Worm (Caenorhabditis elegans): ENCODE data around the gene rpl-35.

Gene rpl-35

DNA sequence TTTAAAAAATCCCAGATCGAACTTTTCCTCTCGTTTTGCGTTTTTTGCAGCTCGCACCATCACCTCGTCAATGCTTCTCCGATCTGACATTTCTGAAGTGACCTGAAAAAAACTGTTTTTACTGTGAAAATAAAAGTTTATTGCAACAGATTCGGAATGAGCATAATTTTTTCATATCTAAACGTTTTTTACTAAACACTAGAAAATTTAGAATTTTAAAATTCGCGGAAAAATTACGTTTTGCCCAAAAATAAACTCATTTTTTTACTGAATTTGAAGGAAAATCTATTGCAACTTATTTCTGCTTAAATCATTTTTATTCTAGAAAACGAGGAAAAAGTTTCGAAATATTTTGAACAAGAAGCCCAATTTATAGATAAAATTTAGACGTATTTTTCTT lies 28.0 kb downstream of the rpl-35 start, which contains the start of gene ZK688.9:
TSS of gene ZK688.9 (minus strand) at position 101 of the 400 bp plus-strand sequence.
- no peak for TF ChIP-seq dmd-4 (tag; optimal IDR thresholded peaks at IDR 0.05)

DNA sequence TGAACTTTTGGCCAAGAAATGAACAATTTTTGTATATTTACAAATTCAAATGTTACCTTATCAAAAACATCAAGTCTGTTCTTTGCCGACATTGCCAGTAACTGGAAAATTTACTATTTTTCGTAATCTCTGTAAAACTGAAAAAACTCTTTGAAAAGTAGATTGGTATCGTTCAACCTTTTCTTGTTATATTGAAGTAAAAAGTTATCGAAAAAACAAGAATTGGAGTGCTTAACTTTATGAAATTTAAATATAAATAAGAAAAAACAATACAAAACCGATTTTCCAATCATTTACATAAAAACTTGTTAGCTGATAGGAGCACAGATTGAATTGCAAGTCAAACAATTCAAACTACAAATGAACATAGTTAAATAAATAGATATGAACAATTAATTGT lies 29.9 kb downstream of the rpl-35 start, which contains the start of gene ZK688.11:
TSS of gene ZK688.11 (minus strand) at position 101 of the 400 bp plus-strand sequence.
- no peak for TF ChIP-seq unc-62 (GFP tag; optimal IDR thresholded peaks at IDR 0.05)
- TF ChIP-seq mab-5 (tag; optimal IDR thresholded peaks at IDR 0.05) = no peak
- TF ChIP-seq unc-55 (GFP tag; optimal IDR thresholded peaks at IDR 0.05) = no peak
- no peak for TF ChIP-seq unc-39 (tag; optimal IDR thresholded peaks at IDR 0.05)

DNA sequence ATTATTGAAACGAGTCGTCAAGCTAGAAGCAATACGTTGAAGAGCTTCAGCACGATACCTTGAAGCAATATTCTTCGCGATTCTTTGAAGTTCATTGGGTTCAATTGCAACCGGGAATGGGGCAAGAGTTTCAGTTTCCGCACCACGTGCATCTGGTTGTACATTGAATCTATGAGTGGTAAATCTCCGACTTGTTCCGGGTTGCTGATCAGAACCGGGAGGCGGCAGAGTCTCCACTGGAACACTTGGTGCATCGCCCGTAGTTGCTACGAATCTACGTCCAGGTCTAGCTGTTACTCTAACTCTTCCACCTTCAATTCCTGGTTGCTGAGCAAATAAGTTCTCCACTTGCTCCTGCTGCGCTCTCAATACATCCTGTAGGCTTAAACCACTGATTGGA lies 34.1 kb downstream of the rpl-35 start:
- TF ChIP-seq nhr-6 (tag; optimal IDR thresholded peaks at IDR 0.05) = no peak
- TF ChIP-seq snpc-4 (tag; optimal IDR thresholded peaks at IDR 0.05) = no peak
- TF ChIP-seq mbf-1 (tag; optimal IDR thresholded peaks at IDR 0.05) = no peak
- TF ChIP-seq nhr-12 (tag; optimal IDR thresholded peaks at IDR 0.05) = no peak
- TF ChIP-seq unc-55 (GFP tag; optimal IDR thresholded peaks at IDR 0.05) = no peak
- no peak for TF ChIP-seq nhr-25 (tag; optimal IDR thresholded peaks at IDR 0.05)
- TF ChIP-seq lsy-2 (tag; optimal IDR thresholded peaks at IDR 0.05) = no peak
- TF ChIP-seq Y55F3AM.14 (GFP tag; optimal IDR thresholded peaks at IDR 0.05) = no peak
- TF ChIP-seq lin-13 (GFP tag; optimal IDR thresholded peaks at IDR 0.05) = no peak
- no peak for TF ChIP-seq nhr-21 (tag; optimal IDR thresholded peaks at IDR 0.05)
- TF ChIP-seq sma-3 (GFP tag; optimal IDR thresholded peaks at IDR 0.05) = no peak
- TF ChIP-seq unc-62 (GFP tag; optimal IDR thresholded peaks at IDR 0.05) = no peak

DNA sequence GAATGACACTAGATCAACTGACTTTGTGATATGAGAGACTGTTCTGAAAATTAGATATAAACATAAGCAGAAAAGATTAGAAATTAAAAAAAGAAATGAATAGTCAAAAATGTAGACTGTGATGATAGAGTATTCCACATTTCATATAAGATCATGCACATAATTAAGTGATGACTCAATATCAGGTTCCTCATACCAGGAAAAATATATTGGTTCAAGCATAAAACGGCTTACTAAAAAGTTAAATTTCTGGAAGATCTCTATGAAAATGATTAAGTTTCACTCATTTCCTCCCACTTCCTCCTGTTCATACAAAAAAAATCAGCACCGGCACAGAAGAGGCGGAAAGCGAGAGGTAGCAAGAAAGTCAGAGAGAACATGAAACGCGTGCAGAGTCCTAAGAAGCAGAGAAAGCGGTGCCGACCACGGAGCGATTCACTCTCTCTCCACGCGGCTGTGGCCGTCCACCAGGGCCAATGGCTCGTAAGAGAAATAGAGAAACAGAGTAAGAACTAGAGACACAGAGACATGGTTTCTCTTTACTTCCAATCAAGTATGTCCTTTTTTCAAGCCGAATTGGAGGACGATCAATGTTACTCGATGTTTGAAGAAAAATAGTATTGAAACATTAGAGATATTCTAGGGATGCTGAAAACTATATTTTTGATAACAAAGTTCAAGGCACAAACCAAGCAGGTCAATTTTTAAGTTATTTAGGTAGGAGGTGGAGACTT lies 36.8 kb downstream of the rpl-35 start, which contains the start of the genes ZK688.5 and fahd-1:
TSS of gene ZK688.5 (minus strand) at position 51 of the 734 bp plus-strand sequence.
TSS of gene fahd-1 (plus strand) at position 684 of the 734 bp plus-strand sequence.
- TF ChIP-seq nhr-11 (tag; optimal IDR thresholded peaks at IDR 0.05) (no peak), sma-3 (GFP tag; optimal IDR thresholded peaks at IDR 0.05) (peak; percentile 70), ztf-4 (tag; optimal IDR thresholded peaks at IDR 0.05) (peak; percentile 18), ceh-16 (tag; optimal IDR thresholded peaks at IDR 0.05) (no peak), ZK546.5 (tag; optimal IDR thresholded peaks at IDR 0.05) (no peak), skn-1 (tag; optimal IDR thresholded peaks at IDR 0.05) (no peak), fos-1 (tag; optimal IDR thresholded peaks at IDR 0.05) (peak; percentile 93), unc-39 (tag; optimal IDR thresholded peaks at IDR 0.05) (no peak), nhr-129 (tag; optimal IDR thresholded peaks at IDR 0.05) (peak; percentile 82), nhr-12 (tag; optimal IDR thresholded peaks at IDR 0.05) (no peak), ztf-1 (GFP tag; conservative IDR thresholded peaks at IDR 0.05) (no peak), Y55F3AM.14 (GFP tag; optimal IDR thresholded peaks at IDR 0.05) (no peak), unc-62 (GFP tag; optimal IDR thresholded peaks at IDR 0.05) (no peak), lsy-2 (tag; optimal IDR thresholded peaks at IDR 0.05) (peak; percentile 60 to 69), C34F6.9 (tag; optimal IDR thresholded peaks at IDR 0.05) (peak; percentile 87), nhr-21 (tag; optimal IDR thresholded peaks at IDR 0.05) (peak; percentile 77), alr-1 (tag; optimal IDR thresholded peaks at IDR 0.05) (no peak), peb-1 (tag; optimal IDR thresholded peaks at IDR 0.05) (no peak), zag-1 (tag; optimal IDR thresholded peaks at IDR 0.05) (peak; percentile 16), nhr-25 (tag; optimal IDR thresholded peaks at IDR 0.05) (peak; percentile 88), elt-3 (tag; optimal IDR thresholded peaks at IDR 0.05) (no peak), crh-2 (tag; optimal IDR thresholded peaks at IDR 0.05) (peak; percentile 85), nhr-237 (tag; optimal IDR thresholded peaks at IDR 0.05) (no peak), ceh-82 (tag; optimal IDR thresholded peaks at IDR 0.05) (no peak), sem-4 (tag; optimal IDR thresholded peaks at IDR 0.05) (peak; percentile 67), snpc-4 (tag; optimal IDR thresholded peaks at IDR 0.05) (peak; percentile 47), lin-11 (tag; optimal IDR thresholded peaks at IDR 0.05) (no peak), unc-55 (GFP tag; optimal IDR thresholded peaks at IDR 0.05) (peak; percentile 78), nhr-10 (tag; optimal IDR thresholded peaks at IDR 0.05) (no peak), ama-1 (optimal IDR thresholded peaks at IDR 0.05) (peak; percentile 35), mdl-1 (tag; optimal IDR thresholded peaks at IDR 0.05) (peak; percentile 52 to 80), egl-27 (tag; optimal IDR thresholded peaks at IDR 0.05) (peak; percentile 37), nhr-23 (tag; optimal IDR thresholded peaks at IDR 0.05) (no peak), blmp-1 (tag; optimal IDR thresholded peaks at IDR 0.05; ENCODE audit: insufficient read depth) (peak; percentile 87), elt-1 (tag; optimal IDR thresholded peaks at IDR 0.05) (no peak), nhr-6 (tag; optimal IDR thresholded peaks at IDR 0.05) (no peak), R02D3.7 (tag; optimal IDR thresholded peaks at IDR 0.05) (no peak), nhr-77 (tag; optimal IDR thresholded peaks at IDR 0.05) (no peak), mab-5 (tag; optimal IDR thresholded peaks at IDR 0.05) (no peak), aly-2 (tag; optimal IDR thresholded peaks at IDR 0.05) (no peak), dmd-4 (tag; optimal IDR thresholded peaks at IDR 0.05) (no peak), F13H6.1 (tag; optimal IDR thresholded peaks at IDR 0.05) (peak; percentile 87), ztf-11 (tag; optimal IDR thresholded peaks at IDR 0.05) (no peak), mbf-1 (tag; optimal IDR thresholded peaks at IDR 0.05) (no peak), lin-13 (GFP tag; optimal IDR thresholded peaks at IDR 0.05) (peak; percentile 34)

All from whole organism, L2 larva.